Worm (Caenorhabditis elegans) whole organism, L4/young adult: ENCODE data around the gene teg-1.

Source experiments
- W03F9.2 ChIP-seq: fragments of 150-350 bp; optimal IDR thresholded peaks from 2 replicates; lab custom pipeline; 2014; ENCODE audit warnings: missing biosample characterization, missing genetic modification characterization
- dao-5 ChIP-seq: sonication (generic microtip); optimal IDR thresholded peaks from 2 replicates; lab custom pipeline; 2016; ENCODE audit warnings: missing genotype, missing genetic modification characterization, moderate library complexity, missing compliant biosample characterization
- him-1 ChIP-seq: sonication (generic microtip); optimal IDR thresholded peaks from 2 replicates; lab custom pipeline; 2016; ENCODE audit warnings: missing genotype, missing genetic modification reagents, missing genetic modification characterization, missing compliant biosample characterization

teg-1 gene

ce11 chrIII:11318131-11318530 is at the start of gene teg-1:
TSS of gene teg-1 (minus strand) at chrIII:11318231.
- TF ChIP-seq W03F9.2 (tag; lab: Kevin White, UChicago) (no peak), dao-5 (tag; lab: Kevin White, UChicago) (no peak), him-1 (tag; lab: Kevin White, UChicago) (no peak)

- no peak for TF ChIP-seq W03F9.2 (tag; lab: Kevin White, UChicago)
- TF ChIP-seq him-1 (tag; lab: Kevin White, UChicago), result no peak
- no peak for TF ChIP-seq dao-5 (tag; lab: Kevin White, UChicago)
Measured at ce11 chrIII:11366467-11366866, 48.4 kb upstream of the teg-1 start, which contains the start of gene T28D6.3. TSS of gene T28D6.3 (plus strand) at chrIII:11366767.

- no peak for TF ChIP-seq W03F9.2 (tag; lab: Kevin White, UChicago)
- no peak for TF ChIP-seq him-1 (tag; lab: Kevin White, UChicago)
- no peak for TF ChIP-seq dao-5 (tag; lab: Kevin White, UChicago)
Measured at ce11 chrIII:11362915-11363314, 44.9 kb upstream of the teg-1 start.

- TF ChIP-seq W03F9.2 (tag; lab: Kevin White, UChicago), result no peak
- no peak for TF ChIP-seq dao-5 (tag; lab: Kevin White, UChicago)
- no peak for TF ChIP-seq him-1 (tag; lab: Kevin White, UChicago)
Measured at ce11 chrIII:11361394-11361793, 43.4 kb upstream of the teg-1 start.

- no peak for TF ChIP-seq W03F9.2 (tag; lab: Kevin White, UChicago)
Measured at ce11 chrIII:11360156-11360555, 42.1 kb upstream of the teg-1 start, which contains the start of gene T28D6.4. TSS of gene T28D6.4 (plus strand) at chrIII:11360456.

ce11 chrIII:11359422-11359821 is 41.4 kb upstream of the teg-1 start:
- TF ChIP-seq him-1 (tag; lab: Kevin White, UChicago) (no peak), W03F9.2 (tag; lab: Kevin White, UChicago) (no peak), dao-5 (tag; lab: Kevin White, UChicago) (no peak)

ce11 chrIII:11358273-11358672 is 40.2 kb upstream of the teg-1 start:
- TF ChIP-seq W03F9.2 (tag; lab: Kevin White, UChicago) (no peak), him-1 (tag; lab: Kevin White, UChicago) (no peak), dao-5 (tag; lab: Kevin White, UChicago) (no peak)

ce11 chrIII:11357418-11357817 is 39.4 kb upstream of the teg-1 start:
- TF ChIP-seq him-1 (tag; lab: Kevin White, UChicago) (no peak), W03F9.2 (tag; lab: Kevin White, UChicago) (no peak), dao-5 (tag; lab: Kevin White, UChicago) (no peak)

ce11 chrIII:11355758-11356323 is 37.8 kb upstream of the teg-1 start:
- no peak for TF ChIP-seq W03F9.2 (tag; lab: Kevin White, UChicago)
- TF ChIP-seq dao-5 (tag; lab: Kevin White, UChicago), result no peak
- no peak for TF ChIP-seq him-1 (tag; lab: Kevin White, UChicago)

ce11 chrIII:11353499-11353898 is 35.5 kb upstream of the teg-1 start:
- TF ChIP-seq him-1 (tag; lab: Kevin White, UChicago), result no peak
- TF ChIP-seq W03F9.2 (tag; lab: Kevin White, UChicago), result no peak
- TF ChIP-seq dao-5 (tag; lab: Kevin White, UChicago), result no peak

ce11 chrIII:11352840-11353239 is 34.8 kb upstream of the teg-1 start:
- TF ChIP-seq dao-5 (tag; lab: Kevin White, UChicago) (no peak), him-1 (tag; lab: Kevin White, UChicago) (no peak), W03F9.2 (tag; lab: Kevin White, UChicago) (no peak)

ce11 chrIII:11350107-11350826 is 32.2 kb upstream of the teg-1 start:
- TF ChIP-seq him-1 (tag; lab: Kevin White, UChicago), result no peak
- no peak for TF ChIP-seq dao-5 (tag; lab: Kevin White, UChicago)
- TF ChIP-seq W03F9.2 (tag; lab: Kevin White, UChicago), result no peak

ce11 chrIII:11346383-11346782 is 28.4 kb upstream of the teg-1 start, which contains the start of gene T28D6.7:
TSS of gene T28D6.7 (minus strand) at chrIII:11346483.
- TF ChIP-seq him-1 (tag; lab: Kevin White, UChicago), result no peak
- TF ChIP-seq W03F9.2 (tag; lab: Kevin White, UChicago), result no peak
- no peak for TF ChIP-seq dao-5 (tag; lab: Kevin White, UChicago)

ce11 chrIII:11344125-11344524 is 26.1 kb upstream of the teg-1 start:
- TF ChIP-seq him-1 (tag; lab: Kevin White, UChicago) (no peak), W03F9.2 (tag; lab: Kevin White, UChicago) (peak; percentile 63), dao-5 (tag; lab: Kevin White, UChicago) (no peak)
